Worm (Caenorhabditis elegans) whole organism, young adult: ENCODE results near the gene sru-30.

Source experiments
- F10E7.11 ChIP-seq: sonication (generic microtip); optimal IDR thresholded peaks from 2 replicates; lab custom pipeline; 2017; ENCODE audit warnings: mild to moderate bottlenecking, missing genetic modification characterization, moderate library complexity, missing compliant biosample characterization
- F39B2.1 ChIP-seq: fragments of 200-800 bp; sonication (Bioruptor generic); IDR thresholded peaks from 2 replicates; pipeline ENCODE4 v1.3.6; 2022; ENCODE audit warnings: missing genetic modification reagents, missing genetic modification characterization, missing compliant biosample characterization
- F52B5.7 ChIP-seq: sonication (generic microtip); optimal IDR thresholded peaks from 2 replicates; lab custom pipeline; 2016; ENCODE audit warnings: mild to moderate bottlenecking, missing genetic modification characterization, missing compliant biosample characterization
- K12H6.12 ChIP-seq: fragments of 200-800 bp; sonication (Bioruptor generic); optimal IDR thresholded peaks from 2 replicates; lab custom pipeline; 2018; ENCODE audit warnings: mild to moderate bottlenecking, missing genetic modification characterization, missing compliant biosample characterization
- Y67H2A.10 ChIP-seq: fragments of 200-800 bp; sonication (Bioruptor generic); conservative IDR thresholded peaks from 2 replicates; pipeline ENCODE4 v1.3.6; 2022; ENCODE audit warnings: missing genetic modification reagents, missing genetic modification characterization, missing compliant biosample characterization
- Y95B8A.8 ChIP-seq: fragments of 200-800 bp; sonication (Bioruptor generic); IDR thresholded peaks from 2 replicates; pipeline ENCODE4 v1.3.6; 2022; ENCODE audit warnings: missing genetic modification reagents, missing genetic modification characterization, missing compliant biosample characterization
- ZK185.1 ChIP-seq: sonication (generic microtip); optimal IDR thresholded peaks from 2 replicates; lab custom pipeline; 2016; ENCODE audit warnings: mild to moderate bottlenecking, missing genetic modification characterization, missing compliant biosample characterization; ENCODE audit not compliant: poor library complexity, severe bottlenecking
- akir-1 ChIP-seq: fragments of 200-800 bp; sonication (Bioruptor generic); optimal IDR thresholded peaks from 2 replicates; lab custom pipeline; 2018; ENCODE audit warnings: mild to moderate bottlenecking, missing genetic modification characterization, moderate library complexity, missing compliant biosample characterization
- ama-1 ChIP-seq, 3 experiments: fragments of 150-350 bp in 1 of 3; sonication (generic microtip) in 2 of 3; optimal IDR thresholded peaks; 2 replicates each; lab custom pipeline; 2014 to 2018; ENCODE audit warnings: missing biosample characterization in 2 of 3, missing genetic modification characterization in 2 of 3, missing genetic modification reagents in 2 of 3
- bed-2 ChIP-seq: fragments of 200-800 bp; sonication (Bioruptor generic); IDR thresholded peaks from 2 replicates; pipeline ENCODE4 v1.3.6; 2022; ENCODE audit warnings: missing genetic modification reagents, missing genetic modification characterization, missing compliant biosample characterization
- dox-1 ChIP-seq: fragments of 200-800 bp; sonication (Bioruptor generic); IDR thresholded peaks from 2 replicates; pipeline ENCODE4 v1.3.6; 2022; ENCODE audit warnings: missing genetic modification reagents, missing genetic modification characterization, missing compliant biosample characterization
- dpl-1 ChIP-seq: fragments of 150-350 bp; optimal IDR thresholded peaks from 2 replicates; lab custom pipeline; 2014; ENCODE audit warnings: missing biosample characterization, missing genetic modification reagents, missing genetic modification characterization
- fkh-3 ChIP-seq: sonication (generic microtip); optimal IDR thresholded peaks from 2 replicates; lab custom pipeline; 2016; ENCODE audit warnings: mild to moderate bottlenecking, missing genetic modification characterization, missing compliant biosample characterization
- gei-17 ChIP-seq: fragments of 200-800 bp; sonication (Bioruptor generic); optimal IDR thresholded peaks from 2 replicates; lab custom pipeline; 2018; ENCODE audit warnings: mild to moderate bottlenecking, missing genetic modification characterization, missing compliant biosample characterization
- hmg-20 ChIP-seq: fragments of 200-800 bp; sonication (Bioruptor generic); IDR thresholded peaks from 2 replicates; pipeline ENCODE4 v1.3.6; 2022; ENCODE audit warnings: missing genetic modification reagents, missing genetic modification characterization, missing compliant biosample characterization
- hrde-1 ChIP-seq: sonication (generic microtip); optimal IDR thresholded peaks from 2 replicates; lab custom pipeline; 2016; ENCODE audit warnings: missing genetic modification characterization, mild to moderate bottlenecking, missing compliant biosample characterization, moderate library complexity, missing genotype, missing genetic modification reagents, borderline replicate concordance
- hsf-1 ChIP-seq: fragments of 200-800 bp; sonication (Bioruptor generic); IDR thresholded peaks from 2 replicates; pipeline ENCODE4 v1.3.6; 2022; ENCODE audit warnings: missing genetic modification reagents, missing genetic modification characterization, missing compliant biosample characterization
- lin-26 ChIP-seq: fragments of 200-800 bp; sonication (Bioruptor generic); IDR thresholded peaks from 2 replicates; pipeline ENCODE4 v1.3.6; 2022; ENCODE audit warnings: missing genetic modification reagents, missing genetic modification characterization, missing compliant biosample characterization
- lir-1 ChIP-seq: fragments of 200-800 bp; sonication (Bioruptor generic); conservative IDR thresholded peaks from 2 replicates; pipeline ENCODE4 v1.3.6; 2022; ENCODE audit warnings: missing genetic modification reagents, missing genetic modification characterization, missing compliant biosample characterization
- madf-6 ChIP-seq: fragments of 200-800 bp; sonication (Bioruptor generic); IDR thresholded peaks from 2 replicates; pipeline ENCODE4 v1.3.6; 2022; ENCODE audit warnings: missing genetic modification reagents, missing genetic modification characterization, missing compliant biosample characterization
- mel-28 ChIP-seq: sonication (generic microtip); optimal IDR thresholded peaks from 2 replicates; lab custom pipeline; 2016; ENCODE audit warnings: borderline replicate concordance, mild to moderate bottlenecking, missing genetic modification characterization, missing compliant biosample characterization
- mes-4 ChIP-seq: sonication (generic microtip); optimal IDR thresholded peaks from 2 replicates; lab custom pipeline; 2016; ENCODE audit warnings: missing genotype, missing genetic modification characterization, missing compliant biosample characterization
- nfyb-1 ChIP-seq: fragments of 200-800 bp; sonication (Bioruptor generic); IDR thresholded peaks from 2 replicates; pipeline ENCODE4 v1.3.6; 2022; ENCODE audit warnings: missing genetic modification reagents, missing genetic modification characterization, missing compliant biosample characterization
- nhr-80 ChIP-seq: sonication (generic microtip); optimal IDR thresholded peaks from 2 replicates; lab custom pipeline; 2016; ENCODE audit warnings: missing genetic modification characterization, missing compliant biosample characterization
- sdz-38 ChIP-seq: sonication (generic microtip); optimal IDR thresholded peaks from 2 replicates; lab custom pipeline; 2016; ENCODE audit warnings: missing genotype, missing genetic modification characterization, missing compliant biosample characterization
- snpc-4 ChIP-seq, 5 experiments: fragments of 150-350 bp in 1 of 5; sonication (generic microtip) in 4 of 5; optimal IDR thresholded peaks; 2 replicates each; lab custom pipeline; 2014 to 2018; ENCODE audit warnings: missing genetic modification characterization in 5 of 5, missing biosample characterization in 3 of 5, antibody characterized with exemption in 2 of 5, mild to moderate bottlenecking in 2 of 5, missing compliant biosample characterization in 2 of 5, missing genotype in 2 of 5, moderate library complexity in 2 of 5, missing genetic modification reagents in 1 of 5
- somi-1 ChIP-seq: fragments of 200-800 bp; sonication (Bioruptor generic); optimal IDR thresholded peaks from 2 replicates; lab custom pipeline; 2018; ENCODE audit warnings: mild to moderate bottlenecking, missing genetic modification characterization, missing compliant biosample characterization
- tbx-9 ChIP-seq: sonication (generic microtip); optimal IDR thresholded peaks from 2 replicates; lab custom pipeline; 2016; ENCODE audit warnings: borderline replicate concordance, missing genetic modification characterization, inconsistent platforms, missing compliant biosample characterization
- xnd-1 ChIP-seq: sonication (generic microtip); optimal IDR thresholded peaks from 2 replicates; lab custom pipeline; 2016; ENCODE audit warnings: missing genotype, missing genetic modification reagents, missing genetic modification characterization, missing compliant biosample characterization
- ztf-25 ChIP-seq: fragments of 200-800 bp; sonication (Bioruptor generic); IDR thresholded peaks from 2 replicates; pipeline ENCODE4 v1.3.6; 2022; ENCODE audit warnings: missing genetic modification reagents, missing genetic modification characterization, missing compliant biosample characterization

The sru-30 gene

ce11 chrV:9775734-9776133, 37.9 kb upstream of the sru-30 start, which contains the start of gene F46B6.12 (continued):
- no peak for TF ChIP-seq Y95B8A.8 (GFP tag; lab: Robert Waterston, UW)

ce11 chrV:9777645-9778044, 36.0 kb upstream of the sru-30 start, which contains the start of gene smg-4:
Gene smg-4 (minus strand): TSS chrV:9777745.
- TF ChIP-seq hrde-1 (tag; lab: Kevin White, UChicago) (no peak), madf-6 (GFP tag; lab: Robert Waterston, UW) (0 out of 2 replicates have a peak, but pooled peaks have one; percentile 10)

ce11 chrV:9779418-9779817, 34.2 kb upstream of the sru-30 start, which contains the start of gene F46B6.4:
Gene F46B6.4 (minus strand): TSS chrV:9779518.
- TF ChIP-seq fkh-3, result no peak
- TF ChIP-seq Y67H2A.10 (GFP tag; lab: Robert Waterston, UW), result no peak
- TF ChIP-seq snpc-4 (GFP tag; optimal IDR thresholded peaks at IDR 0.05; lab: Kevin White, UChicago), result no peak
- no peak for TF ChIP-seq snpc-4 (tag; optimal IDR thresholded peaks at IDR 0.05; lab: Kevin White, UChicago)
- TF ChIP-seq F10E7.11 (tag; lab: Kevin White, UChicago), result no peak
- TF ChIP-seq hmg-20 (GFP tag; lab: Robert Waterston, UW), result no peak
- TF ChIP-seq bed-2 (GFP tag; lab: Robert Waterston, UW), result no peak
- no peak for TF ChIP-seq akir-1 (GFP tag; lab: Kevin White, UChicago)
- no peak for TF ChIP-seq mes-4 (tag; lab: Kevin White, UChicago)
- no peak for TF ChIP-seq tbx-9 (tag; lab: Kevin White, UChicago)
- no peak for TF ChIP-seq mel-28
- TF ChIP-seq xnd-1 (tag; lab: Kevin White, UChicago), result no peak
- TF ChIP-seq nhr-80 (tag; lab: Kevin White, UChicago), result no peak
- no peak for TF ChIP-seq F52B5.7 (tag; lab: Kevin White, UChicago)
- no peak for TF ChIP-seq dox-1 (GFP tag; lab: Robert Waterston, UW)
- no peak for TF ChIP-seq sdz-38 (tag; lab: Kevin White, UChicago)
- TF ChIP-seq, all 124 proteins: peak for 0

ce11 chrV:9782045-9782444, 31.6 kb upstream of the sru-30 start:
- TF ChIP-seq F39B2.1 (no peak), ama-1 (optimal IDR thresholded peaks at IDR 0.05; lab: Kevin White, UChicago) (no peak), ama-1 (GFP tag; optimal IDR thresholded peaks at IDR 0.05; lab: Kevin White, UChicago) (no peak), ztf-25 (no peak), K12H6.12 (no peak), nfyb-1 (GFP tag; lab: Robert Waterston, UW) (no peak), lir-1 (GFP tag; lab: Robert Waterston, UW) (no peak), ZK185.1 (tag; lab: Kevin White, UChicago) (no peak), hsf-1 (GFP tag; lab: Robert Waterston, UW) (no peak), lin-26 (no peak), tbx-9 (tag; lab: Kevin White, UChicago) (no peak), gei-17 (GFP tag; lab: Kevin White, UChicago) (no peak), somi-1 (GFP tag; lab: Kevin White, UChicago) (no peak)

- 0 out of 2 replicates have a peak, but pooled peaks have one; percentile 38 for TF ChIP-seq ztf-25
- TF ChIP-seq dpl-1 (GFP tag; lab: Kevin White, UChicago), result no peak
- TF ChIP-seq, all 124 proteins: peak for 1
Measured at ce11 chrV:9782969-9783368, 30.7 kb upstream of the sru-30 start, which contains the start of gene F46B6.5. Gene F46B6.5 (minus strand): TSS chrV:9783069.
